Fruit fly (Drosophila melanogaster) Kc167 (cell line): ENCODE measurements around the gene Ilp6.

ENCODE experiments used
- Myc ChIP-seq: fragments of >200 bp; optimal IDR thresholded peaks from 2 replicates; lab custom pipeline; 2017; ENCODE audit warnings: missing external identifiers
- h ChIP-seq: fragments of >200 bp; optimal IDR thresholded peaks from 3 replicates; lab custom pipeline; 2018; ENCODE audit warnings: missing external identifiers
- insv ChIP-seq: fragments of >200 bp; optimal IDR thresholded peaks from 3 replicates; lab custom pipeline; 2018; ENCODE audit warnings: missing external identifiers
- psq ChIP-seq: fragments of >200 bp; optimal IDR thresholded peaks from 2 replicates; lab custom pipeline; 2017; ENCODE audit warnings: missing external identifiers

DNA sequence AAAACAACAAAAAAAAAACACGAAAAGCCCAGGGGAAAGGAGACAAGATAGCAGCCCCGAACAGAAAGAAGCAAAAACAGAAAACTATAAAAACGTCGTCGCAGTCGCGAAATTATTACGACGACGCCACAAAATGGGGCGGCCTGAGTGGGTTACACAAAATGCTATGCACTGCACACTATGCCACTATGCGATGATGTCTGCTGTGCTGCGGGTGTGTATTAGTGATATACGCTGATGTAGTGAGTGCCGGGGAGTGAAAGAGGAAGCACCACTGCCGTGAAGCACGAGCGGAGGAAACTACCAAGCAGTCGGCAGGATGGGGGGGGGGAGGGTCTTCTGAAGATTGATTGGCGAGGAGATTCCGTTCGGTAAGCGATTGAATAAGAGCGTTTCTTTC, 47.5 kb downstream of the Ilp6 start:
- no peak for TF ChIP-seq psq (lab: Kevin White, UChicago)
- TF ChIP-seq insv (lab: Kevin White, UChicago): no peak
- no peak for TF ChIP-seq Myc (lab: Kevin White, UChicago)
- TF ChIP-seq h: no peak
